Worm (Caenorhabditis elegans) whole organism, L3 larva: ENCODE data around the gene mrps-26.

Experiments used
- R02D3.7 ChIP-seq: fragments of 150-350 bp; optimal IDR thresholded peaks from 2 replicates; lab custom pipeline; 2014; ENCODE audit warnings: missing biosample characterization, missing genetic modification characterization
- ceh-28 ChIP-seq: fragments of 150-350 bp; optimal IDR thresholded peaks from 2 replicates; lab custom pipeline; 2014; ENCODE audit warnings: missing biosample characterization, missing genetic modification reagents, missing genetic modification characterization
- ceh-82 ChIP-seq: fragments of 150-350 bp; optimal IDR thresholded peaks from 2 replicates; lab custom pipeline; 2014; ENCODE audit warnings: missing biosample characterization, missing genetic modification characterization
- ceh-9 ChIP-seq: sonication (generic microtip); optimal IDR thresholded peaks from 2 replicates; lab custom pipeline; 2018; ENCODE audit warnings: missing biosample characterization, missing genetic modification characterization
- daf-12 ChIP-seq: fragments of 150-350 bp; optimal IDR thresholded peaks from 2 replicates; lab custom pipeline; 2014; ENCODE audit warnings: missing biosample characterization, missing genetic modification reagents, missing genetic modification characterization
- egl-5 ChIP-seq: fragments of 150-350 bp; optimal IDR thresholded peaks from 2 replicates; lab custom pipeline; 2017; ENCODE audit warnings: missing biosample characterization, missing genetic modification reagents, missing genetic modification characterization, inconsistent platforms
- elt-1 ChIP-seq: fragments of 150-350 bp; optimal IDR thresholded peaks from 2 replicates; lab custom pipeline; 2014; ENCODE audit warnings: missing biosample characterization, missing genetic modification characterization
- elt-2 ChIP-seq: sonication (generic microtip); optimal IDR thresholded peaks from 2 replicates; lab custom pipeline; 2016; ENCODE audit warnings: missing genetic modification reagents, mild to moderate bottlenecking, missing genetic modification characterization, missing compliant biosample characterization
- fkh-10 ChIP-seq: sonication (generic microtip); optimal IDR thresholded peaks from 2 replicates; lab custom pipeline; 2017; ENCODE audit warnings: missing biosample characterization, missing genetic modification reagents, missing genetic modification characterization
- fkh-2 ChIP-seq: fragments of 150-350 bp; optimal IDR thresholded peaks from 2 replicates; lab custom pipeline; 2014; ENCODE audit warnings: missing biosample characterization, missing genetic modification reagents, missing genetic modification characterization
- hmg-11 ChIP-seq: sonication (generic microtip); optimal IDR thresholded peaks from 2 replicates; lab custom pipeline; 2016; ENCODE audit warnings: missing genetic modification characterization, missing compliant biosample characterization
- jun-1 ChIP-seq: fragments of 150-350 bp; optimal IDR thresholded peaks from 2 replicates; lab custom pipeline; 2014; ENCODE audit warnings: missing biosample characterization, missing genetic modification reagents, missing genetic modification characterization
- lin-39 ChIP-seq: fragments of 150-350 bp; optimal IDR thresholded peaks from 2 replicates; lab custom pipeline; 2018; ENCODE audit warnings: missing biosample characterization, missing genetic modification reagents, missing genetic modification characterization
- lsy-12 ChIP-seq: sonication (generic microtip); optimal IDR thresholded peaks from 2 replicates; lab custom pipeline; 2016; ENCODE audit warnings: mild to moderate bottlenecking, missing genetic modification characterization, missing compliant biosample characterization
- nfya-1 ChIP-seq: sonication (generic microtip); optimal IDR thresholded peaks from 2 replicates; lab custom pipeline; 2017; ENCODE audit warnings: missing genetic modification characterization, mild to moderate bottlenecking, missing compliant biosample characterization, antibody characterized with exemption, moderate library complexity; ENCODE audit not compliant: insufficient read depth
- nhr-11 ChIP-seq: fragments of 150-350 bp; optimal IDR thresholded peaks from 2 replicates; lab custom pipeline; 2014; ENCODE audit warnings: missing biosample characterization, missing genetic modification characterization
- nhr-12 ChIP-seq: fragments of 150-350 bp; optimal IDR thresholded peaks from 2 replicates; lab custom pipeline; 2014; ENCODE audit warnings: missing biosample characterization, missing genetic modification characterization
- nhr-23 ChIP-seq: fragments of 150-350 bp; optimal IDR thresholded peaks from 2 replicates; lab custom pipeline; 2014; ENCODE audit warnings: missing biosample characterization, missing genetic modification reagents, missing genetic modification characterization
- nhr-25 ChIP-seq: sonication (generic microtip); optimal IDR thresholded peaks from 2 replicates; lab custom pipeline; 2017; ENCODE audit warnings: missing biosample characterization, missing genetic modification characterization
- nhr-28 ChIP-seq: fragments of 150-350 bp; optimal IDR thresholded peaks from 2 replicates; lab custom pipeline; 2014; ENCODE audit warnings: missing biosample characterization, missing genetic modification characterization
- nhr-43 ChIP-seq: sonication (generic microtip); optimal IDR thresholded peaks from 2 replicates; lab custom pipeline; 2016; ENCODE audit warnings: mild to moderate bottlenecking, missing genetic modification characterization, missing compliant biosample characterization; ENCODE audit not compliant: poor library complexity, severe bottlenecking
- nhr-67 ChIP-seq: fragments of 150-350 bp; optimal IDR thresholded peaks from 2 replicates; lab custom pipeline; 2014; ENCODE audit warnings: missing biosample characterization, missing genetic modification characterization
- nhr-76 ChIP-seq: fragments of 150-350 bp; sonication (generic microtip); optimal IDR thresholded peaks from 5 replicates; lab custom pipeline; 2014; ENCODE audit warnings: missing biosample characterization, missing genetic modification characterization
- nhr-77 ChIP-seq: fragments of 150-350 bp; optimal IDR thresholded peaks from 2 replicates; lab custom pipeline; 2014; ENCODE audit warnings: missing biosample characterization, missing genetic modification characterization
- pha-4 ChIP-seq: fragments of 150-350 bp; optimal IDR thresholded peaks from 2 replicates; lab custom pipeline; 2014; ENCODE audit warnings: missing biosample characterization, missing genetic modification reagents, missing genetic modification characterization
- sea-2 ChIP-seq: fragments of 150-350 bp; sonication (generic microtip); optimal IDR thresholded peaks from 4 replicates; lab custom pipeline; 2014; ENCODE audit warnings: missing biosample characterization, missing genetic modification reagents, missing genetic modification characterization
- skn-1 ChIP-seq: fragments of 150-350 bp; optimal IDR thresholded peaks from 2 replicates; lab custom pipeline; 2014; ENCODE audit warnings: missing biosample characterization, missing genetic modification characterization
- snpc-4 ChIP-seq: fragments of 150-350 bp; optimal IDR thresholded peaks from 2 replicates; lab custom pipeline; 2014; ENCODE audit warnings: missing biosample characterization, missing genetic modification characterization
- ztf-11 ChIP-seq: fragments of 150-350 bp; optimal IDR thresholded peaks from 2 replicates; lab custom pipeline; 2014; ENCODE audit warnings: missing biosample characterization, missing genetic modification characterization
- ztf-4 ChIP-seq: fragments of 150-350 bp; optimal IDR thresholded peaks from 2 replicates; lab custom pipeline; 2014; ENCODE audit warnings: missing biosample characterization, missing genetic modification characterization

Gene mrps-26

DNA sequence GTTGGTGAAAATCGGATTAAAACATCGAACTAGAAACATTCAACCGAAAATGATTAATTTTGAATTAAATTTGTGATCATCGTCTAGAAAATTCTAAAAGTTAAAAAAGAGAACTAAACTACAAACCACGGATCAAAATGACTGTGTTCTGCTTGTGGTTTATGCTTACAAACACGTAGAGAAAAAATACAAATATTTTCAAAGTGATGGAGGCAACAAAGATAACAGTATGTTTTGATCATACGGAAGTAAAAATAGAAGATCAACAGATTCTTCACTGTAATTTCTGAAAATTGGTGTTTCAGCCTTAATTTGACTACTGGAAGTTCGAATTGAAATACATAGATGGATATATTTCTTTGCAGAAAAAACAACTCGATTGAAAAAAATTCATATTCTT lies 31.1 kb upstream of the mrps-26 start:
- TF ChIP-seq nhr-67 (tag; lab: Kevin White, UChicago), result no peak
- TF ChIP-seq nhr-28 (tag; lab: Kevin White, UChicago), result no peak
- no peak for TF ChIP-seq fkh-10

DNA sequence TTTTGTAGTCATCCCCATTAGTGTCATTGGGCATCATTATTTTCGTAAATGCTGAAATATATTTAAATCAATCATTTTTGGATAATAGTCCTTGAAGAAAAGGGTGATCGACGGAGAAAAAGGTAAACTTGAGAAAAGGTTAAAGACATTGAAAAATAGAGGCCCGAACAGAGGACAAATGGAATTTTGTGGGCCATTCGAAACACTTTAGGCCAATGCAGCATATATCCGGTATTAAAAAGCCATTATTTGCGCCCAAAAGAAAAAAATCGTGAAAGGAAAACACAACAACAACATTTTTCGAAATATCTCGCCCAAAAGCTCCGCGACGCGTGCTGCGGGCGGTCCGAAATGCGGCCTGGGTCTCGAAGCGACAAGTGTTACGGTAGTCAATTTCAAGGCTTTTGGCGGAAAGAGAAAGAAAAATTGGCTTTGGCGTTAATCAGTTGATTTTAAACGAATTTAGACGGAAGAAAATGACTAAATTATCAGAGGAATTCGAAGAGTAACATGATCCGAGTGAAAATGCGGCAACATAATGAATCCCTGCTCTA lies 27.5 kb upstream of the mrps-26 start, which contains the start of gene morc-1:
Gene morc-1 (minus strand): TSS at position 51 of the 554 bp plus-strand sequence.
- TF ChIP-seq ceh-9 (tag; lab: Kevin White, UChicago), result no peak
- no peak for TF ChIP-seq fkh-2 (tag; lab: Kevin White, UChicago)
- no peak for TF ChIP-seq R02D3.7 (tag; lab: Kevin White, UChicago)
- TF ChIP-seq ceh-82, result no peak
- no peak for TF ChIP-seq nhr-12 (tag; lab: Kevin White, UChicago)
- TF ChIP-seq ztf-11 (tag; lab: Kevin White, UChicago), result no peak
- TF ChIP-seq nhr-76 (tag; lab: Kevin White, UChicago), result no peak
- no peak for TF ChIP-seq hmg-11 (tag; lab: Kevin White, UChicago)
- no peak for TF ChIP-seq nhr-11 (tag; lab: Kevin White, UChicago)

DNA sequence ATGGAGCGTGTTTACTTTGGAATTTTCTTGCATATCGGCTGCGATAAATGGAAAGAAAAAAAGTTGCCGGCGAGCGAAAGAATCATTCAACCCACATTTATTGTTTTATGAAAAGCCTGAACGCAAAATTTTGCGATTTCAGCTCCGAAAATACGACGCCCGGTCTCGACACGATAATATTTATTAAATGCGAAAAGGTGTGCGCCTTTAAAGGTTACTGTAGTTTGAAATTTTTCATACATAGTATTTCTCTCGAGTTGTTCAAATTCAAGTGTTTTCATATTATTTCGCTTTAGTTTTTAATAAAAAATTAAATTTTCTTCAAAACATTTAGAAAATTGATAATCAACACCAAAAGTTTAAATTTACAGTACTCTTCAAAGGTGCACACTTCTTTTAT lies 25.4 kb upstream of the mrps-26 start, which contains the start of gene syx-16:
Gene syx-16 (minus strand): TSS at position 118 of the 400 bp plus-strand sequence.
- TF ChIP-seq snpc-4 (tag; lab: Kevin White, UChicago) (no peak), egl-5 (tag; lab: Kevin White, UChicago) (no peak), lsy-12 (tag; lab: Kevin White, UChicago) (no peak), nhr-43 (tag; lab: Kevin White, UChicago) (no peak), nfya-1 (tag; lab: Kevin White, UChicago) (peak; percentile 29), elt-1 (no peak), skn-1 (tag; lab: Kevin White, UChicago) (no peak), nhr-76 (tag; lab: Kevin White, UChicago) (no peak), daf-12 (no peak)

DNA sequence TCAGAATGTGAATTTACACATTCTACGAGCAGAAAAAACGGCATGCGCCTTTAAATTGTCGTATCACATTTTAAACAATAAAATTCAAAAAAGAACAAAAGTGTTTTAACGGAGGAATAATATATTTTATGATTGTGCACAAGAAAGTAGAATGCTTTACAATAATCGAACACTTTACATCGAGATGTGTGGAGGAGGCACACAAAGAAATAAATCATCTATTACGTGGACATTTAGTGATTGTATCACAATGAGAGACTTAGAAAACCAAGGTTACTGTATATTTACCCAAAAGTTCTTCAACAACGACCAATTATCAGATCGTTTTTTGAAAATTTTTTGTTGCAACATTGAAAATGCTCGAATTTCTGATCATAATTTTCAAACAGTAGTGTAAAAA lies 24.1 kb upstream of the mrps-26 start:
- no peak for TF ChIP-seq nhr-77
- TF ChIP-seq pha-4 (tag; lab: Kevin White, UChicago), result peak; percentile 15
- TF ChIP-seq hmg-11 (tag; lab: Kevin White, UChicago), result no peak

- TF ChIP-seq nfya-1 (tag; lab: Kevin White, UChicago), result peak; percentile 63
- TF ChIP-seq nhr-43 (tag; lab: Kevin White, UChicago), result peak; percentile 74
- peak; percentile 63 for TF ChIP-seq elt-2 (tag; lab: Kevin White, UChicago)
- peak; percentile 62 for TF ChIP-seq nhr-23 (tag; lab: Kevin White, UChicago)
- peak; percentile 80 for TF ChIP-seq hmg-11 (tag; lab: Kevin White, UChicago)
- peak; percentile 40 for TF ChIP-seq pha-4 (tag; lab: Kevin White, UChicago)
- TF ChIP-seq ztf-4, result peak; percentile 3
- peak; percentile 27 for TF ChIP-seq ceh-28 (tag; lab: Kevin White, UChicago)
- peak; percentile 25 for TF ChIP-seq lin-39 (tag; lab: Kevin White, UChicago)
- TF ChIP-seq jun-1 (tag; lab: Kevin White, UChicago), result peak; percentile 1
- peak; percentile 59 for TF ChIP-seq lsy-12 (tag; lab: Kevin White, UChicago)
- TF ChIP-seq nhr-25 (tag; lab: Kevin White, UChicago), result peak; percentile 51
- TF ChIP-seq, all 47 proteins: peak for 12; not testable (repeated sequence) for 35
Measured at ce11 chrIII:5211137-5211648, 23.2 kb upstream of the mrps-26 start.

DNA sequence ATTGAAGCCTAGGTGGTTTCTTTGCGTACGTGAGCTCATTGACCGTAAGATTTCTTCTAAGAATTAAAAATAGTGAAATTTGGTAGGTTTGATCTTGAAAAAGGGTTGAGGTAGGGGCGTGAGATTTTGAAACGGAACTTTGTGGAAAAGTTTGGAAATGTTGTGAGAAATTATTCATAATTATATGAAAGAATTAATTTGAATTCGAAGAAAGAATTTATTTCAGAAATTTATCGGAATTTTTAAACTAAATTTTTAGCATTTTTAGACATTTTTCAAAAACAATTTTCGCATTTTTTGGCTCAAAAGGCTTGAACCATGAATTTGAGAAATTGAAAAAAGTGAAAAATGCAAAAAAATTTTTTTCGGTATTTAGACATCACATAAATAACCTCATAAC lies 20.2 kb upstream of the mrps-26 start:
- TF ChIP-seq R02D3.7 (tag; lab: Kevin White, UChicago), result no peak
- TF ChIP-seq ceh-28 (tag; lab: Kevin White, UChicago), result no peak
- TF ChIP-seq nhr-11 (tag; lab: Kevin White, UChicago), result no peak
- TF ChIP-seq sea-2 (GFP tag; lab: Kevin White, UChicago), result no peak
- no peak for TF ChIP-seq nhr-23 (tag; lab: Kevin White, UChicago)
